Worm (Caenorhabditis elegans) whole organism, L4 larva: Measurements from ENCODE around the gene rab-21.

Experiments
- D1046.2 ChIP-seq: fragments of 200-800 bp; sonication (Bioruptor generic); IDR thresholded peaks from 2 replicates; pipeline ENCODE4 v1.3.6; 2022; ENCODE audit warnings: missing genetic modification characterization, missing compliant biosample characterization
- F10B5.3 ChIP-seq: sonication (generic microtip); optimal IDR thresholded peaks from 2 replicates; lab custom pipeline; 2016; ENCODE audit warnings: mild to moderate bottlenecking, missing genetic modification characterization, missing compliant biosample characterization
- F44E2.7 ChIP-seq: fragments of 200-800 bp; sonication (Bioruptor generic); IDR thresholded peaks from 2 replicates; pipeline ENCODE4 v2.1.2; 2022; ENCODE audit warnings: missing genetic modification characterization, missing compliant biosample characterization
- T20F7.1 ChIP-seq: fragments of 200-800 bp; sonication (Bioruptor generic); optimal IDR thresholded peaks from 2 replicates; lab custom pipeline; 2018; ENCODE audit warnings: mild to moderate bottlenecking, missing genetic modification characterization, missing compliant biosample characterization
- Y105C5A.15 ChIP-seq: fragments of 200-800 bp; sonication (Bioruptor generic); IDR thresholded peaks from 2 replicates; pipeline ENCODE4 v1.3.6; 2022; ENCODE audit warnings: missing genetic modification characterization, missing compliant biosample characterization
- Y5F2A.4 ChIP-seq: fragments of 200-800 bp; sonication (Bioruptor generic); optimal IDR thresholded peaks from 2 replicates; lab custom pipeline; 2018; ENCODE audit warnings: mild to moderate bottlenecking, missing genetic modification characterization, missing compliant biosample characterization
- ZK337.2 ChIP-seq: fragments of 200-800 bp; sonication (Bioruptor generic); IDR thresholded peaks from 2 replicates; pipeline ENCODE4 v1.3.6; 2022; ENCODE audit warnings: missing genetic modification reagents, missing genetic modification characterization, missing compliant biosample characterization
- aha-1 ChIP-seq: fragments of 150-350 bp; peaks from one replicate; lab custom pipeline; 2014; ENCODE audit warnings: missing biosample characterization, missing genetic modification characterization
- aly-2 ChIP-seq: sonication (generic microtip); optimal IDR thresholded peaks from 2 replicates; lab custom pipeline; 2018; ENCODE audit warnings: missing biosample characterization, missing genetic modification characterization
- ama-1 ChIP-seq: fragments of 150-350 bp; optimal IDR thresholded peaks from 2 replicates; lab custom pipeline; 2014; ENCODE audit warnings: inconsistent platforms, mixed read lengths
- arid-1 ChIP-seq: fragments of 200-800 bp; sonication (Bioruptor generic); conservative IDR thresholded peaks from 2 replicates; pipeline ENCODE4 v1.3.6; 2022; ENCODE audit warnings: missing genetic modification reagents, missing genetic modification characterization, missing compliant biosample characterization
- attf-4 ChIP-seq: sonication (generic microtip); optimal IDR thresholded peaks from 3 replicates; lab custom pipeline; 2017; ENCODE audit warnings: missing biosample characterization, missing genetic modification characterization
- ceh-62 ChIP-seq: sonication (generic microtip); optimal IDR thresholded peaks from 2 replicates; lab custom pipeline; 2017; ENCODE audit warnings: missing biosample characterization, missing genetic modification characterization
- cey-2 ChIP-seq: sonication (generic microtip); optimal IDR thresholded peaks from 3 replicates; lab custom pipeline; 2017; ENCODE audit warnings: missing genetic modification characterization, mild to moderate bottlenecking, missing compliant biosample characterization, antibody characterized with exemption, borderline replicate concordance; ENCODE audit not compliant: insufficient read depth
- daf-19 ChIP-seq: fragments of 200-800 bp; sonication (Bioruptor generic); conservative IDR thresholded peaks from 2 replicates; pipeline ENCODE4 v1.3.6; 2022; ENCODE audit warnings: missing genetic modification characterization, missing compliant biosample characterization
- dmd-6 ChIP-seq: fragments of 200-800 bp; sonication (Bioruptor generic); IDR thresholded peaks from 2 replicates; pipeline ENCODE4 v1.3.6; 2022; ENCODE audit warnings: missing genetic modification reagents, missing genetic modification characterization, missing compliant biosample characterization
- duxl-1 ChIP-seq: sonication (generic microtip); optimal IDR thresholded peaks from 2 replicates; lab custom pipeline; 2016; ENCODE audit warnings: mild to moderate bottlenecking, missing genetic modification characterization, moderate library complexity, missing compliant biosample characterization; ENCODE audit not compliant: poor library complexity
- dve-1 ChIP-seq: sonication (generic microtip); optimal IDR thresholded peaks from 2 replicates; lab custom pipeline; 2017; ENCODE audit warnings: antibody characterized with exemption, mild to moderate bottlenecking, missing genetic modification characterization, missing compliant biosample characterization; ENCODE audit not compliant: insufficient read depth
- egl-27 ChIP-seq: sonication (generic microtip); optimal IDR thresholded peaks from 3 replicates; lab custom pipeline; 2017; ENCODE audit warnings: missing biosample characterization, missing genetic modification reagents, missing genetic modification characterization
- egl-43 ChIP-seq: fragments of 200-800 bp; sonication (Bioruptor generic); IDR thresholded peaks from 2 replicates; pipeline ENCODE4 v1.3.6; 2022; ENCODE audit warnings: missing genetic modification reagents, missing genetic modification characterization, missing compliant biosample characterization
- gei-8 ChIP-seq: fragments of 200-800 bp; sonication (Bioruptor generic); optimal IDR thresholded peaks from 2 replicates; lab custom pipeline; 2018; ENCODE audit warnings: mild to moderate bottlenecking, missing genetic modification characterization, missing compliant biosample characterization
- hif-1 ChIP-seq, 2 experiments: sonication (generic microtip); optimal IDR thresholded peaks; 2 replicates each; lab custom pipeline; 2016 to 2017; ENCODE audit warnings: missing compliant biosample characterization in 2 of 2, missing genetic modification characterization in 2 of 2, missing genetic modification reagents in 2 of 2, missing genotype in 2 of 2, mild to moderate bottlenecking in 1 of 2
- hlh-11 ChIP-seq: fragments of 200-800 bp; sonication (Bioruptor generic); optimal IDR thresholded peaks from 2 replicates; lab custom pipeline; 2018; ENCODE audit warnings: mild to moderate bottlenecking, missing genetic modification characterization, missing compliant biosample characterization
- hlh-30 ChIP-seq: sonication (generic microtip); optimal IDR thresholded peaks from 2 replicates; lab custom pipeline; 2017; ENCODE audit warnings: antibody characterized with exemption, mild to moderate bottlenecking, missing genetic modification characterization, missing compliant biosample characterization; ENCODE audit not compliant: insufficient read depth
- hmg-1.1 ChIP-seq: fragments of 200-800 bp; sonication (Bioruptor generic); IDR thresholded peaks from 2 replicates; pipeline ENCODE4 v1.3.6; 2022; ENCODE audit warnings: missing genetic modification reagents, missing genetic modification characterization, missing compliant biosample characterization
- lin-1 ChIP-seq: fragments of 200-800 bp; sonication (Bioruptor generic); IDR thresholded peaks from 2 replicates; pipeline ENCODE4 v1.3.6; 2022; ENCODE audit warnings: missing genetic modification reagents, missing genetic modification characterization, missing compliant biosample characterization
- lin-13 ChIP-seq: fragments of 150-350 bp; optimal IDR thresholded peaks from 2 replicates; lab custom pipeline; 2014; ENCODE audit warnings: missing biosample characterization, missing genetic modification reagents, missing genetic modification characterization
- lin-29 ChIP-seq: fragments of 200-800 bp; sonication (Bioruptor generic); IDR thresholded peaks from 2 replicates; pipeline ENCODE4 v1.3.6; 2022; ENCODE audit warnings: missing genetic modification reagents, missing genetic modification characterization, missing compliant biosample characterization
- lin-38 ChIP-seq: fragments of 200-800 bp; sonication (Bioruptor generic); IDR thresholded peaks from 2 replicates; pipeline ENCODE4 v1.3.6; 2022; ENCODE audit warnings: missing genetic modification reagents, missing genetic modification characterization, missing compliant biosample characterization
- lsy-2 ChIP-seq, 2 experiments: fragments of 150-350 bp in 1 of 2; sonication (generic microtip) in 1 of 2; optimal IDR thresholded peaks; 2 replicates each; lab custom pipeline; 2014 to 2017; ENCODE audit warnings: missing biosample characterization in 2 of 2, missing genetic modification characterization in 2 of 2
- mdl-1 ChIP-seq, 2 experiments: fragments of 150-350 bp in 1 of 2; sonication (generic microtip) in 1 of 2; optimal IDR thresholded peaks; 2 replicates each; lab custom pipeline; 2014 to 2017; ENCODE audit warnings: missing biosample characterization in 2 of 2, missing genetic modification characterization in 2 of 2
- mep-1 ChIP-seq: fragments of 150-350 bp; sonication (generic microtip); optimal IDR thresholded peaks from 3 replicates; lab custom pipeline; 2014; ENCODE audit warnings: missing biosample characterization, missing genetic modification characterization
- mes-2 ChIP-seq: sonication (generic microtip); optimal IDR thresholded peaks from 2 replicates; lab custom pipeline; 2016; ENCODE audit warnings: missing genotype, mild to moderate bottlenecking, missing genetic modification characterization, missing compliant biosample characterization; ENCODE audit not compliant: poor library complexity, severe bottlenecking
- mxl-3 ChIP-seq: fragments of 200-800 bp; sonication (Bioruptor generic); optimal IDR thresholded peaks from 2 replicates; lab custom pipeline; 2018; ENCODE audit warnings: mild to moderate bottlenecking, missing genetic modification characterization, missing compliant biosample characterization
- nhr-102 ChIP-seq: sonication (generic microtip); optimal IDR thresholded peaks from 2 replicates; lab custom pipeline; 2016; ENCODE audit warnings: mild to moderate bottlenecking, missing genetic modification characterization, moderate library complexity, missing compliant biosample characterization
- nhr-111 ChIP-seq: fragments of 200-800 bp; sonication (Bioruptor generic); optimal IDR thresholded peaks from 2 replicates; lab custom pipeline; 2018; ENCODE audit warnings: mild to moderate bottlenecking, missing genetic modification characterization, missing compliant biosample characterization
- nhr-25 ChIP-seq: sonication (generic microtip); optimal IDR thresholded peaks from 2 replicates; lab custom pipeline; 2017; ENCODE audit warnings: missing genetic modification characterization, mild to moderate bottlenecking, missing compliant biosample characterization, antibody characterized with exemption, moderate library complexity, borderline replicate concordance; ENCODE audit not compliant: insufficient read depth
- nhr-28 ChIP-seq: fragments of 150-350 bp; optimal IDR thresholded peaks from 2 replicates; lab custom pipeline; 2014; ENCODE audit warnings: missing biosample characterization, missing genetic modification characterization
- nhr-76 ChIP-seq: fragments of 150-350 bp; optimal IDR thresholded peaks from 2 replicates; lab custom pipeline; 2014; ENCODE audit warnings: missing biosample characterization, missing genetic modification characterization
- php-3 ChIP-seq: fragments of 200-800 bp; sonication (Bioruptor generic); IDR thresholded peaks from 2 replicates; pipeline ENCODE4 v1.3.6; 2022; ENCODE audit warnings: missing genetic modification reagents, missing genetic modification characterization, missing compliant biosample characterization
- set-16 ChIP-seq: fragments of 200-800 bp; sonication (Bioruptor generic); IDR thresholded peaks from 2 replicates; pipeline ENCODE4 v1.3.6; 2022; ENCODE audit warnings: missing genetic modification reagents, missing genetic modification characterization, missing compliant biosample characterization
- snpc-4 ChIP-seq: fragments of 150-350 bp; optimal IDR thresholded peaks from 2 replicates; lab custom pipeline; 2014; ENCODE audit warnings: missing biosample characterization, missing genetic modification characterization
- zfp-3 ChIP-seq: fragments of 200-800 bp; sonication (Bioruptor generic); conservative IDR thresholded peaks from 2 replicates; pipeline ENCODE4 v1.3.6; 2022; ENCODE audit warnings: missing genetic modification reagents, missing genetic modification characterization, missing compliant biosample characterization
- zip-11 ChIP-seq: fragments of 200-800 bp; sonication (Bioruptor generic); IDR thresholded peaks from 2 replicates; pipeline ENCODE4 v1.3.6; 2022; ENCODE audit warnings: missing genetic modification characterization, missing compliant biosample characterization
- ztf-7 ChIP-seq: fragments of 150-350 bp; optimal IDR thresholded peaks from 2 replicates; lab custom pipeline; 2014; ENCODE audit warnings: missing biosample characterization, missing genetic modification characterization

rab-21 gene

DNA sequence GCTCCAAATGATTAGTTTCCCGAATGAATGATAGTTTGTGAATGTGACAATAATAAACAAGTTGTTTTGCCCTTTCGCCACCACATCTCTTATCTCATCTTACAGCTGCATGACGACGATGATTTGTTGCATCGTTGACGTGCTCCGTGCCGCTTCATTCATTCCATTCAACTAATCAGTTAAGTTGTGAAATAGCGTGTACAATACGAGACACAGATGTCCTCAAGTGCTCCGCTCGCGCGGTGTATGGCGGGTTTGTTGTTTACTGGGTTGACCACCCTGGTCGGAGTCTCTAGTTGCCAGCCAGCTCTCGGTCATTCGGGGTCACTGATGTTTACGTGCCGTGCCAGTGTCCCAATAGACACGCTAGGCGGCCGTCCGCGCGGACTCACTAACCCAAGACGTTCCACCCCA, 33.1 kb upstream of the rab-21 start (continued):
- TF ChIP-seq lin-29 (GFP tag; lab: Robert Waterston, UW) = no peak
- TF ChIP-seq set-16 (GFP tag; lab: Robert Waterston, UW) = peak; percentile 49
- TF ChIP-seq egl-43 (GFP tag; lab: Robert Waterston, UW) = 0 out of 2 replicates have a peak, but pooled peaks have one; percentile 71
- TF ChIP-seq mdl-1 (tag; optimal IDR thresholded peaks at IDR 0.05; lab: Kevin White, UChicago) = peak in 1 of 2 experiments; percentile 24
- TF ChIP-seq aly-2 (tag; lab: Kevin White, UChicago) = no peak
- no peak for TF ChIP-seq zfp-3 (GFP tag; lab: Robert Waterston, UW)
- TF ChIP-seq dmd-6 = no peak
- TF ChIP-seq mxl-3 = peak; percentile 7
- TF ChIP-seq ceh-62 (tag; lab: Kevin White, UChicago) = no peak
- peak; percentile 31 for TF ChIP-seq hlh-30
- no peak for TF ChIP-seq egl-27 (tag; lab: Kevin White, UChicago)
- 0 out of 2 replicates have a peak, but pooled peaks have one; percentile 11 for TF ChIP-seq daf-19 (GFP tag; lab: Robert Waterston, UW)
- no peak for TF ChIP-seq lin-13

DNA sequence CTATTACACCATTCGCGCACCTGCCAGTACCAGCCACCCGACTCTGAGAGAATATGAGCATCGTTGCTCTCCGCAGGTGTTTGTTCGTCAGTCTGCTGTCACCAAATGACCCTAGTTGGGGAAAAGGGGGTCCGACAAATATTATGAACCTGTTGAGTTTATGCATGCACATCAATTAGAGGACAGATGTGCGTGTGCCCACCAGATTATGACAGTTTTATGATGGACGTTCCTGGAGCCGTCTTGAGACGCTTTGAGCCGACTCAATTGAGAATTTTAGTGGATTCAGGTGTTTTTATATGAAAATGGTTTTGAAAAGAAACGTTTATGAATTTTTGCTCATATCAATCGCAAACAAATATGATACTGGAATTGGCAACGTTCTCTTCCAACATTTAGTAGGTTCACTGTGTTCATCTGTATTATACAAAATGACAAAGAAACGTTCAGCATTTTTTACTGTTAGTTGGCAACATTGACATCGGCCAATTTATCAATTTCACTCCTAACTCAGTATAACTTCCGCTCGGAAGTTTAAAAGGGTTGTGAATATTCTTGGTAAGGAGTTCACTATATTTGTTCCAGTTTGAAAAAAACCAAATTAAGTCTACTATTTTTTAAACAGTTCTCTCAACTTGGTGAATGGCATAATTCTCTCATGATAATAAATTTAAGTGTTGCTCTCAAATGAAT, 32.6 kb upstream of the rab-21 start:
- TF ChIP-seq egl-43 (GFP tag; lab: Robert Waterston, UW) (0 out of 2 replicates have a peak, but pooled peaks have one; percentile 25), hmg-1.1 (peak; percentile 41), mes-2 (peak; percentile 57), nhr-111 (peak; percentile 41), arid-1 (GFP tag; lab: Robert Waterston, UW) (peak; percentile 71), ceh-62 (tag; lab: Kevin White, UChicago) (no peak), mep-1 (peak; percentile 80), F44E2.7 (GFP tag; lab: Robert Waterston, UW) (peak; percentile 54; the same call in 1 of the 2 replicates), php-3 (GFP tag; lab: Robert Waterston, UW) (no peak; the same call in none of the 2 replicates), hlh-11 (tag; lab: Kevin White, UChicago) (peak; percentile 70), hlh-30 (peak; percentile 9), cey-2 (no peak), gei-8 (GFP tag; lab: Kevin White, UChicago) (peak; percentile 22), aha-1 (tag; lab: Kevin White, UChicago) (peak; percentile 93), ZK337.2 (GFP tag; lab: Robert Waterston, UW) (no peak), lsy-2 (tag; optimal IDR thresholded peaks at IDR 0.05; lab: Kevin White, UChicago) (peak; percentile 47 to 51), attf-4 (no peak), lin-29 (GFP tag; lab: Robert Waterston, UW) (0 out of 2 replicates have a peak, but pooled peaks have one; percentile 20), hif-1 (tag; optimal IDR thresholded peaks at IDR 0.05; lab: Kevin White, UChicago) (peak in 1 of 2 experiments; percentile 45), snpc-4 (tag; lab: Kevin White, UChicago) (no peak), F10B5.3 (tag; lab: Kevin White, UChicago) (no peak), nhr-76 (tag; lab: Kevin White, UChicago) (peak; percentile 4), ztf-7 (tag; lab: Kevin White, UChicago) (no peak), zip-11 (no peak), nhr-28 (tag; lab: Kevin White, UChicago) (peak; percentile 15), lin-38 (peak; percentile 58; the same call in 1 of the 2 replicates), dmd-6 (peak; percentile 52), ama-1 (lab: Kevin White, UChicago) (peak; percentile 99), mxl-3 (peak; percentile 14), duxl-1 (peak; percentile 83), T20F7.1 (peak; percentile 68), Y5F2A.4 (GFP tag; lab: Kevin White, UChicago) (peak; percentile 42), nhr-25 (peak; percentile 67), D1046.2 (GFP tag; lab: Robert Waterston, UW) (peak; percentile 75), Y105C5A.15 (GFP tag; lab: Robert Waterston, UW) (0 out of 2 replicates have a peak, but pooled peaks have one; percentile 34), aly-2 (tag; lab: Kevin White, UChicago) (no peak), dve-1 (tag; lab: Kevin White, UChicago) (peak; percentile 75), nhr-102 (tag; lab: Kevin White, UChicago) (peak; percentile 71), lin-1 (GFP tag; lab: Robert Waterston, UW) (peak; percentile 40; the same call in 1 of the 2 replicates)
